Fruit fly (Drosophila melanogaster) whole organism, prepupa: ENCODE measurements around the gene qjt.

Experiments
- CG10631 ChIP-seq: fragments of 200-800 bp; sonication (Bioruptor generic); optimal IDR thresholded peaks from 2 replicates; lab custom pipeline; 2016; ENCODE audit warnings: missing biosample characterization, missing genetic modification characterization
- CG10669 ChIP-seq: fragments of 200-800 bp; sonication (Bioruptor generic); optimal IDR thresholded peaks from 3 replicates; lab custom pipeline; 2018; ENCODE audit warnings: missing biosample characterization, mild to moderate bottlenecking, missing genetic modification characterization, moderate library complexity
- CG11294 ChIP-seq: fragments of 200-800 bp; sonication (Bioruptor generic); IDR thresholded peaks from 2 replicates; pipeline ENCODE4 v1.3.6; 2022; ENCODE audit warnings: missing biosample characterization, missing genetic modification characterization
- CG11762 ChIP-seq: fragments of 200-800 bp; sonication (Bioruptor generic); optimal IDR thresholded peaks from 3 replicates; lab custom pipeline; 2016; ENCODE audit warnings: missing biosample characterization, missing genetic modification characterization; ENCODE audit not compliant: insufficient read depth
- CG11902 ChIP-seq: fragments of 200-800 bp; sonication (Bioruptor generic); optimal IDR thresholded peaks from 3 replicates; lab custom pipeline; 2016; ENCODE audit warnings: missing biosample characterization, missing genetic modification characterization
- CG15336 ChIP-seq: fragments of 200-800 bp; sonication (Bioruptor generic); IDR thresholded peaks from 2 replicates; pipeline ENCODE4 v1.3.6; 2022; ENCODE audit warnings: missing biosample characterization, missing genetic modification characterization
- CG1621 ChIP-seq: fragments of 200-800 bp; sonication (Bioruptor generic); optimal IDR thresholded peaks from 3 replicates; lab custom pipeline; 2018; ENCODE audit warnings: missing biosample characterization, mild to moderate bottlenecking, missing genetic modification characterization
- CG16779 ChIP-seq: fragments of 200-800 bp; sonication (Bioruptor generic); optimal IDR thresholded peaks from 3 replicates; lab custom pipeline; 2017; ENCODE audit warnings: missing biosample characterization, mild to moderate bottlenecking, missing genetic modification characterization
- CG31627 ChIP-seq: fragments of 200-800 bp; sonication (Bioruptor generic); optimal IDR thresholded peaks from 3 replicates; lab custom pipeline; 2016; ENCODE audit warnings: missing biosample characterization, missing genetic modification characterization
- CG32006 ChIP-seq: fragments of 200-800 bp; sonication (Bioruptor generic); optimal IDR thresholded peaks from 3 replicates; lab custom pipeline; 2017; ENCODE audit warnings: missing biosample characterization, mild to moderate bottlenecking, missing genetic modification characterization
- CG34406 ChIP-seq: fragments of 200-800 bp; sonication (Bioruptor generic); optimal IDR thresholded peaks from 3 replicates; lab custom pipeline; 2016; ENCODE audit warnings: missing biosample characterization, missing genetic modification characterization
- CG3919 ChIP-seq: fragments of 200-800 bp; sonication (Bioruptor generic); optimal IDR thresholded peaks from 3 replicates; lab custom pipeline; 2016; ENCODE audit warnings: missing biosample characterization, missing genetic modification characterization
- CG4318 ChIP-seq: fragments of 200-800 bp; sonication (Bioruptor generic); optimal IDR thresholded peaks from 3 replicates; lab custom pipeline; 2017; ENCODE audit warnings: missing biosample characterization, mild to moderate bottlenecking, missing genetic modification characterization
- CG6163 ChIP-seq: fragments of 200-800 bp; sonication (Bioruptor generic); IDR thresholded peaks from 3 replicates; pipeline ENCODE4 v1.3.6; 2022; ENCODE audit warnings: missing biosample characterization, missing genetic modification characterization
- CG6276 ChIP-seq: fragments of 200-800 bp; sonication (Bioruptor generic); optimal IDR thresholded peaks from 2 replicates; lab custom pipeline; 2017; ENCODE audit warnings: missing biosample characterization, mild to moderate bottlenecking, missing genetic modification characterization
- CG6792 ChIP-seq: fragments of 200-800 bp; sonication (Bioruptor generic); optimal IDR thresholded peaks from 3 replicates; lab custom pipeline; 2016; ENCODE audit warnings: missing biosample characterization, missing genetic modification characterization
- CG6808 ChIP-seq: fragments of 200-800 bp; sonication (Bioruptor generic); optimal IDR thresholded peaks from 3 replicates; lab custom pipeline; 2017; ENCODE audit warnings: missing biosample characterization, missing genetic modification characterization, mild to moderate bottlenecking, moderate library complexity, missing genetic modification reagents
- CG6854 ChIP-seq: fragments of 200-800 bp; sonication (Bioruptor generic); optimal IDR thresholded peaks from 2 replicates; lab custom pipeline; 2017; ENCODE audit warnings: missing biosample characterization, mild to moderate bottlenecking, missing genetic modification characterization
- CG8319 ChIP-seq: fragments of 200-800 bp; sonication (Bioruptor generic); optimal IDR thresholded peaks from 3 replicates; lab custom pipeline; 2016; ENCODE audit warnings: missing biosample characterization, missing genetic modification characterization
- CG8632 ChIP-seq: fragments of 200-800 bp; sonication (Bioruptor generic); optimal IDR thresholded peaks from 3 replicates; lab custom pipeline; 2016; ENCODE audit warnings: missing biosample characterization, missing genetic modification characterization
- CG9139 ChIP-seq: fragments of 200-800 bp; sonication (Bioruptor generic); optimal IDR thresholded peaks from 3 replicates; lab custom pipeline; 2017; ENCODE audit warnings: missing biosample characterization, mild to moderate bottlenecking, missing genetic modification characterization
- Eip78C ChIP-seq: fragments of 200-800 bp; sonication (Bioruptor generic); peaks from one replicate; lab custom pipeline; 2016; ENCODE audit warnings: missing biosample characterization, missing genetic modification characterization
- Eip93F ChIP-seq: fragments of 200-800 bp; sonication (Bioruptor generic); optimal IDR thresholded peaks from 2 replicates; lab custom pipeline; 2016; ENCODE audit warnings: missing biosample characterization, mild to moderate bottlenecking, missing genetic modification characterization
- Hr39 ChIP-seq: fragments of 200-800 bp; sonication (Bioruptor generic); optimal IDR thresholded peaks from 2 replicates; lab custom pipeline; 2016; ENCODE audit warnings: missing biosample characterization, missing genetic modification characterization
- Hr4 ChIP-seq: fragments of 200-800 bp; sonication (Bioruptor generic); optimal IDR thresholded peaks from 3 replicates; lab custom pipeline; 2016; ENCODE audit warnings: missing biosample characterization, missing genetic modification characterization
- Lpt ChIP-seq: fragments of 200-800 bp; sonication (Bioruptor generic); optimal IDR thresholded peaks from 3 replicates; lab custom pipeline; 2016; ENCODE audit warnings: missing biosample characterization, missing genetic modification characterization
- Met ChIP-seq: fragments of 200-800 bp; sonication (Bioruptor generic); optimal IDR thresholded peaks from 3 replicates; lab custom pipeline; 2016; ENCODE audit warnings: missing biosample characterization, missing genetic modification characterization
- OdsH ChIP-seq: fragments of 200-800 bp; sonication (Bioruptor generic); optimal IDR thresholded peaks from 3 replicates; lab custom pipeline; 2016; ENCODE audit warnings: missing biosample characterization, missing genetic modification characterization
- Smox ChIP-seq: fragments of 200-800 bp; sonication (Bioruptor generic); optimal IDR thresholded peaks from 3 replicates; lab custom pipeline; 2016; ENCODE audit warnings: missing biosample characterization, missing genetic modification characterization
- Sox102F ChIP-seq: fragments of 200-800 bp; sonication (Bioruptor generic); optimal IDR thresholded peaks from 2 replicates; lab custom pipeline; 2016; ENCODE audit warnings: missing biosample characterization, mild to moderate bottlenecking, missing genetic modification characterization
- Sox14 ChIP-seq: fragments of 200-800 bp; sonication (Bioruptor generic); optimal IDR thresholded peaks from 3 replicates; lab custom pipeline; 2016; ENCODE audit warnings: missing biosample characterization, missing genetic modification characterization
- achi ChIP-seq: fragments of 200-800 bp; sonication (Bioruptor generic); optimal IDR thresholded peaks from 3 replicates; lab custom pipeline; 2016; ENCODE audit warnings: missing biosample characterization, missing genetic modification characterization
- cyc ChIP-seq: fragments of 200-800 bp; sonication (Bioruptor generic); optimal IDR thresholded peaks from 3 replicates; lab custom pipeline; 2016; ENCODE audit warnings: missing biosample characterization, missing genetic modification characterization
- dac ChIP-seq: fragments of 200-800 bp; sonication (Bioruptor generic); optimal IDR thresholded peaks from 2 replicates; lab custom pipeline; 2017; ENCODE audit warnings: missing biosample characterization, mild to moderate bottlenecking, missing genetic modification characterization
- dsx ChIP-seq: fragments of 200-800 bp; optimal IDR thresholded peaks from 3 replicates; lab custom pipeline; 2019; ENCODE audit warnings: missing biosample characterization, mild to moderate bottlenecking, missing genetic modification characterization, moderate library complexity; ENCODE audit not compliant: poor library complexity, severe bottlenecking
- esn ChIP-seq: fragments of 200-800 bp; sonication (Bioruptor generic); optimal IDR thresholded peaks from 2 replicates; lab custom pipeline; 2016; ENCODE audit warnings: missing biosample characterization, mild to moderate bottlenecking, missing genetic modification characterization, moderate library complexity
- fd85E ChIP-seq: fragments of 200-800 bp; sonication (Bioruptor generic); optimal IDR thresholded peaks from 3 replicates; lab custom pipeline; 2016; ENCODE audit warnings: missing biosample characterization, missing genetic modification characterization
- fkh ChIP-seq: fragments of 200-800 bp; sonication (Bioruptor generic); optimal IDR thresholded peaks from 3 replicates; lab custom pipeline; 2017; ENCODE audit warnings: missing biosample characterization, mild to moderate bottlenecking, missing genetic modification characterization, moderate library complexity
- net ChIP-seq: fragments of 200-800 bp; sonication (Bioruptor generic); optimal IDR thresholded peaks from 3 replicates; lab custom pipeline; 2016; ENCODE audit warnings: missing biosample characterization, missing genetic modification characterization
- pdm3 ChIP-seq: fragments of 200-800 bp; sonication (Bioruptor generic); optimal IDR thresholded peaks from 3 replicates; lab custom pipeline; 2016; ENCODE audit warnings: missing biosample characterization, missing genetic modification characterization
- spab ChIP-seq: fragments of 200-800 bp; sonication (Bioruptor generic); optimal IDR thresholded peaks from 2 replicates; lab custom pipeline; 2017; ENCODE audit warnings: missing biosample characterization, mild to moderate bottlenecking, missing genetic modification characterization, missing genetic modification reagents
- ss ChIP-seq, 2 experiments: fragments of 200-800 bp; sonication (Bioruptor generic); optimal IDR thresholded peaks; 2 replicates in 1 of 2; 3 replicates in 1 of 2; lab custom pipeline; 2017 to 2018; ENCODE audit warnings: mild to moderate bottlenecking in 2 of 2, missing biosample characterization in 2 of 2, missing genetic modification characterization in 2 of 2, moderate library complexity in 1 of 2

Gene qjt

dm6 chr3L:17485280-17485792 is 6.4 kb downstream of the qjt start (continued):
- peak; percentile 70 for TF ChIP-seq CG6808 (GFP tag; lab: Kevin White, UChicago)
- peak; percentile 44 for TF ChIP-seq fd85E
- peak; percentile 49 for TF ChIP-seq achi (GFP tag; lab: Kevin White, UChicago)
- TF ChIP-seq Eip93F (GFP tag; lab: Kevin White, UChicago): peak; percentile 49
- TF ChIP-seq CG10631 (GFP tag; lab: Kevin White, UChicago): peak; percentile 23
- no peak for TF ChIP-seq CG16779 (tag; lab: Kevin White, UChicago)
- TF ChIP-seq OdsH (GFP tag; lab: Kevin White, UChicago): peak; percentile 47
- peak; percentile 31 for TF ChIP-seq CG11762 (GFP tag; lab: Kevin White, UChicago)
- TF ChIP-seq Eip78C (GFP tag; lab: Kevin White, UChicago): peak; percentile 70
- TF ChIP-seq Lpt (GFP tag; lab: Kevin White, UChicago): peak; percentile 28
- peak; percentile 51 for TF ChIP-seq net
- TF ChIP-seq CG6792 (GFP tag; lab: Kevin White, UChicago): peak; percentile 63
- peak; percentile 57 for TF ChIP-seq Sox102F (GFP tag; lab: Kevin White, UChicago)
- TF ChIP-seq Hr4: peak; percentile 62
- TF ChIP-seq CG10669 (GFP tag; lab: Kevin White, UChicago): peak; percentile 50
- no peak; the same call in none of the 2 replicates for TF ChIP-seq CG11294 (GFP tag; lab: Robert Waterston, UW)
- TF ChIP-seq Smox (GFP tag; lab: Kevin White, UChicago): peak; percentile 66
- TF ChIP-seq spab (GFP tag; lab: Kevin White, UChicago): no peak
- peak; percentile 40 for TF ChIP-seq Sox14

- TF ChIP-seq spab (GFP tag; lab: Kevin White, UChicago): no peak
- TF ChIP-seq CG16779 (tag; lab: Kevin White, UChicago): no peak
- no peak for TF ChIP-seq Met (GFP tag; lab: Kevin White, UChicago)
- no peak for TF ChIP-seq CG8319
- TF ChIP-seq cyc (GFP tag; lab: Kevin White, UChicago): no peak
Measured at dm6 chr3L:17486130-17486529, 7.2 kb downstream of the qjt start, which contains the start of gene CG6333. Gene CG6333, minus strand, starts transcription at chr3L:17486230.

DNA sequence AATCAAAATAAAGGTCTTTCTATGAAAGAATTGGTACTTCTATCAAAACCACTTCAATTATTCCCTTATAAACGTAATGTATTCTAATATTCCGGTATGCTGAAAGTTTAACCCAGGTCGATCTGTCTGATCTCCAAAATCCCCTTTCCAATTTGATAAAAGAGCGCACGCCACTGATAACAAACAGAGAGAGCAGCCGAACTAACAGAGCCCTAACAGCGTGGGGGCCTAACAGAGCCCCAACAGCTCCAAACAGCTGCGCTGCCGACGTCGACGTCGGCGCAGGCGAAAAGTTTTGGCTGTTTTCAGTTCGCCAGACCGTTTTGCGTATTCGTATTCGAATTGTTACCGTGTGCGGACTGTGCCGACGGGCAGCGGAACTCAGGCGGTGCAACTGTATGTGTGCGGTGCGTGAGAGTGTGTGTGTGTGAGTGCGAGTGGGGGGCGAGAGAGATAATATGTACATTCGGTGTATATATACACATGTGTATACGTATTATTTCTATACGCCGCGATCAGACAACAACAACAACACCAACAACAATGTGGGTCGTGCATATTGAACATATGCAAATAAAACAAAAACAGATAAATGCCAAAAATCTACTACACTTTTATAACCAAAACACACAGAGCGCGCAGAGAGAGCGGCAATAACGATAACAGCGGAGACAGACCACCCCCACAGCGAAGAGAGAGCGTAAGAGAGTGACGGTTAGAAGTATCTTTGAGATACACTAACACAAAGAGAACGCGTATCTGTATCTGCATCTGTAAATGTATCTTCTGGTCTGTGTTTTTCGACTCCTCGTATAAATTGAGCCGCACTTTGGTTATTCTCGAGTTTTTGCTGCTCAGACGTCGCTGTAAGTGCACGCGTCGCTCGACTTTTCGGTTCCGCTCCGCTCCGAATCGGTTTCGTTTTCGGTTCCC is 8.2 kb downstream of the qjt start, which contains the start of gene Oatp74D:
Oatp74D (plus strand) TSS at position 325 of the 933 bp plus-strand sequence.
- TF ChIP-seq Hr39 (GFP tag; lab: Kevin White, UChicago): peak; percentile 70
- TF ChIP-seq CG8632: peak; percentile 63
- peak; percentile 74 for TF ChIP-seq CG3919 (GFP tag; lab: Kevin White, UChicago)
- peak; percentile 72 for TF ChIP-seq CG31627 (GFP tag; lab: Kevin White, UChicago)
- TF ChIP-seq Smox (GFP tag; lab: Kevin White, UChicago): peak; percentile 73
- TF ChIP-seq CG6808 (GFP tag; lab: Kevin White, UChicago): no peak
- TF ChIP-seq CG4318 (GFP tag; lab: Kevin White, UChicago): no peak
- TF ChIP-seq CG6792 (GFP tag; lab: Kevin White, UChicago): peak; percentile 46
- peak; percentile 99 for TF ChIP-seq fkh (GFP tag; lab: Kevin White, UChicago)
- TF ChIP-seq CG9139 (GFP tag; lab: Kevin White, UChicago): peak; percentile 17
- TF ChIP-seq CG1621 (tag; lab: Kevin White, UChicago): peak; percentile 19
- 0 out of 2 replicates have a peak, but pooled peaks have one; percentile 26 for TF ChIP-seq CG11294 (GFP tag; lab: Robert Waterston, UW)
- TF ChIP-seq CG10669 (GFP tag; lab: Kevin White, UChicago): peak; percentile 30
- peak; percentile 90 for TF ChIP-seq Eip78C (GFP tag; lab: Kevin White, UChicago)
- TF ChIP-seq CG11902 (GFP tag; lab: Kevin White, UChicago): no peak
- TF ChIP-seq pdm3 (GFP tag; lab: Kevin White, UChicago): peak; percentile 65
- peak; percentile 40 for TF ChIP-seq CG16779 (tag; lab: Kevin White, UChicago)
- TF ChIP-seq CG32006: peak; percentile 39
- peak; percentile 64; the same call in 2 of the 3 replicates for TF ChIP-seq CG6163 (GFP tag; lab: Robert Waterston, UW)
- TF ChIP-seq dac (GFP tag; lab: Kevin White, UChicago): no peak
- TF ChIP-seq net: peak; percentile 74
- peak; percentile 46 for TF ChIP-seq Sox14
- TF ChIP-seq ss (GFP tag; optimal IDR thresholded peaks at IDR 0.05; lab: Kevin White, UChicago): peak; percentile 20 to 22
- TF ChIP-seq CG6276 (GFP tag; lab: Kevin White, UChicago): peak; percentile 31
- TF ChIP-seq CG10631 (GFP tag; lab: Kevin White, UChicago): peak; percentile 45
- peak; percentile 45 for TF ChIP-seq dsx
- TF ChIP-seq CG6854: peak; percentile 64
- TF ChIP-seq CG15336 (GFP tag; lab: Robert Waterston, UW): peak; percentile 67
- peak; percentile 82 for TF ChIP-seq Hr4
- TF ChIP-seq esn: peak; percentile 77
- peak; percentile 83 for TF ChIP-seq Eip93F (GFP tag; lab: Kevin White, UChicago)
- TF ChIP-seq spab (GFP tag; lab: Kevin White, UChicago): no peak
- TF ChIP-seq CG34406 (GFP tag; lab: Kevin White, UChicago): peak; percentile 56
